Fruit fly (Drosophila melanogaster) S2 (cell line): Measurements from ENCODE around the gene vig.

Experiments used
- CG8478 ChIP-seq: fragments of >200 bp; optimal IDR thresholded peaks from 2 replicates; lab custom pipeline; 2018
- CTCF ChIP-seq, 2 experiments: fragments of >200 bp; optimal IDR thresholded peaks; 2 replicates each; lab custom pipeline; 2018

dm6 chr2L:15058118-15058402 is 12.1 kb downstream of the vig start, which contains the start of gene CG33679:
- TF ChIP-seq CG8478 (lab: Kevin White, UChicago) (no peak), CTCF (optimal IDR thresholded peaks at IDR 0.05; lab: Kevin White, UChicago) (no peak)
